Fruit fly (Drosophila melanogaster): ENCODE measurements around the gene ems.

DNA sequence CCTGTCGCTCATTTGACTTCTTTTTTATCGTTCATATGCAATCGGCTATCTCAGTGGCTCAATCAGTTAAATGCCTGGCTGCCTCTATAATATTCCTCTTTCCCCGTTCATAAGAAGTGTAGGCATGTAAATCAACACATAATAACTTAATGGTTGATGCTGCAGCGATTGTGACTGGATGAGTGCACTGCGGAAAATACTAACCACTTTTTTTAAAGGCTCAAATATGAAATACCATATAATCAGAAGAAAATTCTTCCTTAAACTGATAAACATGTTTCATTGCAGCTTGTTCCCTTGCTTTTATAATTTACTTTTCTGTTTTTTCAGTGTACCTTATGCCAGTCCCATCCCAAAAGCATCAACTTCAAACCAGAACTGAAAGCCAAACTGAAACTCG is 16.7 kb upstream of the ems start:
- no peak for TF ChIP-seq insv (optimal IDR thresholded peaks at IDR 0.05)
- TF ChIP-seq psq (optimal IDR thresholded peaks at IDR 0.05) = no peak
- no peak for TF ChIP-seq ttk (optimal IDR thresholded peaks at IDR 0.05)
- no peak for TF ChIP-seq Sin3A (optimal IDR thresholded peaks at IDR 0.05)
- TF ChIP-seq h (optimal IDR thresholded peaks at IDR 0.05) = no peak
- no peak for TF ChIP-seq Myc (optimal IDR thresholded peaks at IDR 0.05)

Data from Kc167 (cell line).